Worm (Caenorhabditis elegans): ENCODE results near the gene C36B7.4.

- TF ChIP-seq T22C8.4 (GFP tag; IDR thresholded peaks at IDR 0.05) (no peak), ztf-29 (GFP tag; IDR thresholded peaks at IDR 0.05) (no peak), ztf-23 (GFP tag; IDR thresholded peaks at IDR 0.05) (no peak), ref-1 (GFP tag; conservative IDR thresholded peaks at IDR 0.05) (no peak), tab-1 (GFP tag; IDR thresholded peaks at IDR 0.05) (no peak), klf-2 (GFP tag; conservative IDR thresholded peaks at IDR 0.05) (no peak), flt-1 (GFP tag; IDR thresholded peaks at IDR 0.05) (no peak), med-1 (GFP tag; optimal IDR thresholded peaks at IDR 0.05; ENCODE audit: insufficient read depth) (no peak)
These were observed 45.1 kb downstream of the C36B7.4 start for ce11 chrX:7040760-7041159.

All from whole organism, midembryonic.